Fruit fly (Drosophila melanogaster) whole organism, prepupa: ENCODE measurements around the gene CG3434.

Experiments used
- CG8119 ChIP-seq: fragments of 200-800 bp; sonication (Bioruptor generic); IDR thresholded peaks from 3 replicates; pipeline ENCODE4 v1.3.6; 2022; ENCODE audit warnings: missing biosample characterization, missing genetic modification characterization
- CG8632 ChIP-seq: fragments of 200-800 bp; sonication (Bioruptor generic); optimal IDR thresholded peaks from 3 replicates; lab custom pipeline; 2016; ENCODE audit warnings: missing biosample characterization, missing genetic modification characterization
- Eip93F ChIP-seq: fragments of 200-800 bp; sonication (Bioruptor generic); optimal IDR thresholded peaks from 2 replicates; lab custom pipeline; 2016; ENCODE audit warnings: missing biosample characterization, mild to moderate bottlenecking, missing genetic modification characterization
- Met ChIP-seq: fragments of 200-800 bp; sonication (Bioruptor generic); optimal IDR thresholded peaks from 3 replicates; lab custom pipeline; 2016; ENCODE audit warnings: missing biosample characterization, missing genetic modification characterization
- cyc ChIP-seq: fragments of 200-800 bp; sonication (Bioruptor generic); optimal IDR thresholded peaks from 3 replicates; lab custom pipeline; 2016; ENCODE audit warnings: missing biosample characterization, missing genetic modification characterization
- svp ChIP-seq: fragments of 200-800 bp; sonication (Bioruptor generic); peaks from one replicate; lab custom pipeline; 2016; ENCODE audit warnings: missing biosample characterization, missing genetic modification characterization
- topi ChIP-seq: fragments of 200-800 bp; sonication (Bioruptor generic); optimal IDR thresholded peaks from 3 replicates; lab custom pipeline; 2016; ENCODE audit warnings: missing biosample characterization, missing genetic modification characterization

dm6 chr3L:9492115-9492514 is 31.5 kb upstream of the CG3434 start, which contains the start of gene CG32037:
- TF ChIP-seq CG8119 (GFP tag; lab: Robert Waterston, UW) (no peak), Met (GFP tag; lab: Kevin White, UChicago) (no peak), Eip93F (no peak), svp (GFP tag; lab: Kevin White, UChicago) (no peak), topi (GFP tag; lab: Kevin White, UChicago) (no peak), cyc (GFP tag; lab: Kevin White, UChicago) (no peak), CG8632 (GFP tag; lab: Kevin White, UChicago) (no peak)
